Worm (Caenorhabditis elegans) whole organism, L3 larva: ENCODE data around the gene T05H4.11.

Source experiments
- R02D3.7 ChIP-seq: fragments of 150-350 bp; optimal IDR thresholded peaks from 2 replicates; lab custom pipeline; 2014; ENCODE audit warnings: missing biosample characterization, missing genetic modification characterization
- ZK546.5 ChIP-seq: sonication (generic microtip); optimal IDR thresholded peaks from 2 replicates; lab custom pipeline; 2017; ENCODE audit warnings: missing biosample characterization, missing genetic modification characterization
- aly-2 ChIP-seq: fragments of 150-350 bp; optimal IDR thresholded peaks from 2 replicates; lab custom pipeline; 2014; ENCODE audit warnings: missing biosample characterization, missing genetic modification characterization
- ama-1 ChIP-seq: fragments of 150-350 bp; optimal IDR thresholded peaks from 2 replicates; lab custom pipeline; 2018
- ceh-16 ChIP-seq: sonication (generic microtip); optimal IDR thresholded peaks from 2 replicates; lab custom pipeline; 2017; ENCODE audit warnings: missing biosample characterization, missing genetic modification characterization
- ceh-28 ChIP-seq: fragments of 150-350 bp; optimal IDR thresholded peaks from 2 replicates; lab custom pipeline; 2014; ENCODE audit warnings: missing biosample characterization, missing genetic modification reagents, missing genetic modification characterization
- ceh-82 ChIP-seq: fragments of 150-350 bp; optimal IDR thresholded peaks from 2 replicates; lab custom pipeline; 2014; ENCODE audit warnings: missing biosample characterization, missing genetic modification characterization
- ceh-9 ChIP-seq: sonication (generic microtip); optimal IDR thresholded peaks from 2 replicates; lab custom pipeline; 2018; ENCODE audit warnings: missing biosample characterization, missing genetic modification characterization
- daf-12 ChIP-seq: fragments of 150-350 bp; optimal IDR thresholded peaks from 2 replicates; lab custom pipeline; 2014; ENCODE audit warnings: missing biosample characterization, missing genetic modification reagents, missing genetic modification characterization
- elt-1 ChIP-seq: fragments of 150-350 bp; optimal IDR thresholded peaks from 2 replicates; lab custom pipeline; 2014; ENCODE audit warnings: missing biosample characterization, missing genetic modification characterization
- elt-2 ChIP-seq: sonication (generic microtip); optimal IDR thresholded peaks from 2 replicates; lab custom pipeline; 2016; ENCODE audit warnings: missing genetic modification reagents, mild to moderate bottlenecking, missing genetic modification characterization, missing compliant biosample characterization
- elt-3 ChIP-seq, 3 experiments: fragments of 150-350 bp in 1 of 3; sonication (generic microtip) in 2 of 3; optimal IDR thresholded peaks; 2 replicates in 2 of 3; 4 replicates in 1 of 3; lab custom pipeline; 2014 to 2017; ENCODE audit warnings: missing biosample characterization in 3 of 3, missing genetic modification characterization in 3 of 3
- eor-1 ChIP-seq, 2 experiments: fragments of 150-350 bp; optimal IDR thresholded peaks; 2 replicates each; lab custom pipeline; 2014 to 2018; ENCODE audit warnings: missing biosample characterization in 2 of 2, missing genetic modification characterization in 2 of 2
- fkh-2 ChIP-seq: fragments of 150-350 bp; optimal IDR thresholded peaks from 2 replicates; lab custom pipeline; 2014; ENCODE audit warnings: missing biosample characterization, missing genetic modification reagents, missing genetic modification characterization
- fos-1 ChIP-seq: fragments of 150-350 bp; optimal IDR thresholded peaks from 2 replicates; lab custom pipeline; 2014; ENCODE audit warnings: missing biosample characterization, missing genetic modification characterization
- jun-1 ChIP-seq: fragments of 150-350 bp; optimal IDR thresholded peaks from 2 replicates; lab custom pipeline; 2014; ENCODE audit warnings: missing biosample characterization, missing genetic modification reagents, missing genetic modification characterization
- lin-15B ChIP-seq: fragments of 150-350 bp; optimal IDR thresholded peaks from 2 replicates; lab custom pipeline; 2014; ENCODE audit warnings: missing biosample characterization, missing genetic modification characterization
- lin-39 ChIP-seq: fragments of 150-350 bp; optimal IDR thresholded peaks from 2 replicates; lab custom pipeline; 2018; ENCODE audit warnings: missing biosample characterization, missing genetic modification reagents, missing genetic modification characterization
- nfya-1 ChIP-seq: sonication (generic microtip); optimal IDR thresholded peaks from 2 replicates; lab custom pipeline; 2017; ENCODE audit warnings: missing genetic modification characterization, mild to moderate bottlenecking, missing compliant biosample characterization, antibody characterized with exemption, moderate library complexity; ENCODE audit not compliant: insufficient read depth
- nhr-237 ChIP-seq: fragments of 150-350 bp; optimal IDR thresholded peaks from 2 replicates; lab custom pipeline; 2014; ENCODE audit warnings: missing biosample characterization, missing genetic modification characterization
- nhr-25 ChIP-seq: sonication (generic microtip); optimal IDR thresholded peaks from 2 replicates; lab custom pipeline; 2017; ENCODE audit warnings: missing biosample characterization, missing genetic modification characterization
- nhr-43 ChIP-seq: sonication (generic microtip); optimal IDR thresholded peaks from 2 replicates; lab custom pipeline; 2016; ENCODE audit warnings: mild to moderate bottlenecking, missing genetic modification characterization, missing compliant biosample characterization; ENCODE audit not compliant: poor library complexity, severe bottlenecking
- nhr-67 ChIP-seq: fragments of 150-350 bp; optimal IDR thresholded peaks from 2 replicates; lab custom pipeline; 2014; ENCODE audit warnings: missing biosample characterization, missing genetic modification characterization
- nhr-76 ChIP-seq: fragments of 150-350 bp; sonication (generic microtip); optimal IDR thresholded peaks from 5 replicates; lab custom pipeline; 2014; ENCODE audit warnings: missing biosample characterization, missing genetic modification characterization
- nhr-77 ChIP-seq: fragments of 150-350 bp; optimal IDR thresholded peaks from 2 replicates; lab custom pipeline; 2014; ENCODE audit warnings: missing biosample characterization, missing genetic modification characterization
- pha-4 ChIP-seq: fragments of 150-350 bp; optimal IDR thresholded peaks from 2 replicates; lab custom pipeline; 2014; ENCODE audit warnings: missing biosample characterization, missing genetic modification reagents, missing genetic modification characterization
- pqm-1 ChIP-seq: fragments of 150-350 bp; optimal IDR thresholded peaks from 2 replicates; lab custom pipeline; 2017; ENCODE audit warnings: missing biosample characterization, missing genetic modification characterization, inconsistent platforms
- sea-2 ChIP-seq: fragments of 150-350 bp; sonication (generic microtip); optimal IDR thresholded peaks from 4 replicates; lab custom pipeline; 2014; ENCODE audit warnings: missing biosample characterization, missing genetic modification reagents, missing genetic modification characterization
- tbx-2 ChIP-seq: sonication (generic microtip); optimal IDR thresholded peaks from 2 replicates; lab custom pipeline; 2016; ENCODE audit warnings: mild to moderate bottlenecking, missing genetic modification characterization, missing compliant biosample characterization
- unc-39 ChIP-seq: sonication (generic microtip); optimal IDR thresholded peaks from 4 replicates; lab custom pipeline; 2017; ENCODE audit warnings: missing biosample characterization, missing genetic modification characterization
- unc-62 ChIP-seq: fragments of 150-350 bp; sonication (generic microtip); optimal IDR thresholded peaks from 4 replicates; lab custom pipeline; 2014; ENCODE audit warnings: missing biosample characterization, missing genetic modification reagents, missing genetic modification characterization
- zag-1 ChIP-seq: fragments of 150-350 bp; optimal IDR thresholded peaks from 2 replicates; lab custom pipeline; 2014; ENCODE audit warnings: missing biosample characterization, missing genetic modification characterization
- ztf-11 ChIP-seq: fragments of 150-350 bp; optimal IDR thresholded peaks from 2 replicates; lab custom pipeline; 2014; ENCODE audit warnings: missing biosample characterization, missing genetic modification characterization
- ztf-4 ChIP-seq: fragments of 150-350 bp; optimal IDR thresholded peaks from 2 replicates; lab custom pipeline; 2014; ENCODE audit warnings: missing biosample characterization, missing genetic modification characterization

The T05H4.11 gene

ce11 chrV:6426843-6427242 lies 782 bp upstream of the T05H4.11 start, which contains the start of gene atp-4:
Gene atp-4, minus strand, starts transcription at chrV:6427112.
- TF ChIP-seq unc-62 (GFP tag; lab: Kevin White, UChicago) (no peak), ama-1 (peak; percentile 53), lin-39 (tag; lab: Kevin White, UChicago) (no peak)

ce11 chrV:6424055-6424454 lies 2.0 kb downstream of the T05H4.11 start, which contains the start of gene urb-1:
Gene urb-1, minus strand, starts transcription at chrV:6424155.
- no peak for TF ChIP-seq ZK546.5 (tag; lab: Kevin White, UChicago)
- no peak for TF ChIP-seq elt-2 (tag; lab: Kevin White, UChicago)
- TF ChIP-seq elt-3 (tag; optimal IDR thresholded peaks at IDR 0.05; lab: Kevin White, UChicago), result no peak
- TF ChIP-seq fkh-2 (tag; lab: Kevin White, UChicago), result no peak
- TF ChIP-seq lin-39 (tag; lab: Kevin White, UChicago), result no peak
- no peak for TF ChIP-seq nhr-43
- TF ChIP-seq ztf-11 (tag; lab: Kevin White, UChicago), result no peak
- TF ChIP-seq nhr-77 (tag; lab: Kevin White, UChicago), result peak; percentile 36

ce11 chrV:6414985-6415384 lies 11.1 kb downstream of the T05H4.11 start, which contains the start of gene cht-6:
Gene cht-6, plus strand, starts transcription at chrV:6414993.
- TF ChIP-seq fkh-2 (tag; lab: Kevin White, UChicago), result no peak
- no peak for TF ChIP-seq nhr-67 (tag; lab: Kevin White, UChicago)
- no peak for TF ChIP-seq unc-39 (tag; lab: Kevin White, UChicago)
- no peak for TF ChIP-seq zag-1
- no peak for TF ChIP-seq ztf-4

- peak; percentile 74 for TF ChIP-seq elt-2 (tag; lab: Kevin White, UChicago)
- TF ChIP-seq ceh-9 (tag; lab: Kevin White, UChicago), result no peak
- TF ChIP-seq pqm-1, result peak; percentile 37
Observed at ce11 chrV:6414469-6414868, 11.6 kb downstream of the T05H4.11 start.

ce11 chrV:6413057-6413456 lies 13.0 kb downstream of the T05H4.11 start:
- no peak for TF ChIP-seq lin-15B (tag; lab: Kevin White, UChicago)
- TF ChIP-seq pqm-1, result peak; percentile 88
- TF ChIP-seq ceh-28 (tag; lab: Kevin White, UChicago), result no peak
- TF ChIP-seq ztf-4, result no peak
- TF ChIP-seq fos-1, result no peak
- TF ChIP-seq nhr-25, result no peak
- TF ChIP-seq elt-2 (tag; lab: Kevin White, UChicago), result peak; percentile 99
- TF ChIP-seq nfya-1 (tag; lab: Kevin White, UChicago), result peak; percentile 27
- TF ChIP-seq ceh-16 (tag; lab: Kevin White, UChicago), result no peak
- no peak for TF ChIP-seq unc-39 (tag; lab: Kevin White, UChicago)
- TF ChIP-seq nhr-237 (tag; lab: Kevin White, UChicago), result no peak
- TF ChIP-seq nhr-67 (tag; lab: Kevin White, UChicago), result no peak
- peak; percentile 67 for TF ChIP-seq jun-1
- no peak for TF ChIP-seq pha-4
- no peak for TF ChIP-seq aly-2
- no peak for TF ChIP-seq sea-2 (GFP tag; lab: Kevin White, UChicago)
- no peak for TF ChIP-seq nhr-77 (tag; lab: Kevin White, UChicago)
- no peak for TF ChIP-seq tbx-2 (tag; lab: Kevin White, UChicago)
- TF ChIP-seq R02D3.7 (tag; lab: Kevin White, UChicago), result no peak
- TF ChIP-seq daf-12, result no peak
- TF ChIP-seq elt-1, result no peak

ce11 chrV:6411161-6411560 lies 14.9 kb downstream of the T05H4.11 start:
- TF ChIP-seq elt-2 (tag; lab: Kevin White, UChicago) (peak; percentile 95), elt-1 (no peak), ceh-82 (tag; lab: Kevin White, UChicago) (no peak), jun-1 (peak; percentile 7), zag-1 (no peak), nhr-76 (no peak), pqm-1 (peak; percentile 93), eor-1 (tag; optimal IDR thresholded peaks at IDR 0.05; lab: Kevin White, UChicago) (no peak), pha-4 (no peak)
- TF ChIP-seq, all 47 proteins: peak for 3
